Worm (Caenorhabditis elegans) whole organism, L4/young adult: ENCODE results near the gene srz-10.

ENCODE experiments used
- W03F9.2 ChIP-seq: fragments of 150-350 bp; optimal IDR thresholded peaks from 2 replicates; lab custom pipeline; 2014; ENCODE audit warnings: missing biosample characterization, missing genetic modification characterization
- dao-5 ChIP-seq: sonication (generic microtip); optimal IDR thresholded peaks from 2 replicates; lab custom pipeline; 2016; ENCODE audit warnings: missing genotype, missing genetic modification characterization, moderate library complexity, missing compliant biosample characterization
- him-1 ChIP-seq: sonication (generic microtip); optimal IDR thresholded peaks from 2 replicates; lab custom pipeline; 2016; ENCODE audit warnings: missing genotype, missing genetic modification reagents, missing genetic modification characterization, missing compliant biosample characterization

DNA sequence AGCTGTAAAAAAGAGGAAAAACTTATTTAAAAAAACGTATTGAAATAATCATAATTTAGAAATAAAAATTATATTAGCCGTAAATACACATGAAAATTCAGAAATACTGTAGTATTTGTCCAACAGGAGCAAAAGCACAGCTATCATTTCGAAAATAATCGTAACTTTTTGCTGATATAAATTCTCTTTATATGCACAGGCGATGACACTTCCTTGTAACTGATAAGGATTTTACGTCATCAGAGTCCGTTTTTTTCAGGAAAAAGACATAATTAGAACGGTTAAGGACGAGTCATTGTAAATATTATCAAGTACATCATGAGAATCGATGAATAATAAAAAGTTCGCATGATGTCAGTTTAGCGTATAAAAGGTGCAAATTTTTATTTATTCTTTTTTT is 14.5 kb upstream of the srz-10 start:
- TF ChIP-seq him-1 (tag; lab: Kevin White, UChicago) (no peak), dao-5 (tag; lab: Kevin White, UChicago) (no peak), W03F9.2 (no peak)
